Fruit fly (Drosophila melanogaster): ENCODE results near the gene Sbat.

Sbat gene

dm6 chr2L:2864601-2865000 lies 13.5 kb upstream of the Sbat start (continued):
- TF ChIP-seq Max (GFP tag; optimal IDR thresholded peaks at IDR 0.05) (no peak), HLH4C (GFP tag; IDR thresholded peaks at IDR 0.05; ENCODE audit: partially characterized antibody) (no peak), her (GFP tag; optimal IDR thresholded peaks at IDR 0.05) (no peak), CG17359 (tag; optimal IDR thresholded peaks at IDR 0.05) (peak; percentile 16), Spps (tag; optimal IDR thresholded peaks at IDR 0.05) (no peak), CG34376 (GFP tag; optimal IDR thresholded peaks at IDR 0.05) (no peak), vvl (GFP tag; IDR thresholded peaks at IDR 0.05) (peak; percentile 40; the same call in 1 of the 2 replicates), CG11723 (GFP tag; optimal IDR thresholded peaks at IDR 0.05) (peak; percentile 11), inv (GFP tag; IDR thresholded peaks at IDR 0.05; ENCODE audit: partially characterized antibody) (no peak), yki (optimal IDR thresholded peaks at IDR 0.05) (no peak), Kr (GFP tag; optimal IDR thresholded peaks at IDR 0.05) (peak; percentile 10), jumu (GFP tag; optimal IDR thresholded peaks at IDR 0.05) (no peak), ab (GFP tag; optimal IDR thresholded peaks at IDR 0.05) (no peak), jigr1 (GFP tag; IDR thresholded peaks at IDR 0.05) (no peak), prd (optimal IDR thresholded peaks at IDR 0.05) (no peak), prd (GFP tag; IDR thresholded peaks at IDR 0.05) (no peak), ato (GFP tag; IDR thresholded peaks at IDR 0.05; ENCODE audit: partially characterized antibody) (no peak), tup (GFP tag; optimal IDR thresholded peaks at IDR 0.05) (peak; percentile 17), GATAe (GFP tag; conservative IDR thresholded peaks at IDR 0.05) (no peak), ken (GFP tag; IDR thresholded peaks at IDR 0.05) (no peak), CG8924 (tag; optimal IDR thresholded peaks at IDR 0.05) (no peak), Doc3 (GFP tag; IDR thresholded peaks at IDR 0.05; ENCODE audit: partially characterized antibody) (no peak), Atf-2 (GFP tag; optimal IDR thresholded peaks at IDR 0.05) (no peak), sug (tag; optimal IDR thresholded peaks at IDR 0.05) (no peak), D19A (tag; optimal IDR thresholded peaks at IDR 0.05) (peak; percentile 34), CG7357 (GFP tag; IDR thresholded peaks at IDR 0.05) (no peak), CG16863 (GFP tag; optimal IDR thresholded peaks at IDR 0.05) (no peak), CG12071 (GFP tag; optimal IDR thresholded peaks at IDR 0.05) (peak; percentile 59), CG6813 (GFP tag; optimal IDR thresholded peaks at IDR 0.05) (peak; percentile 68), tll (GFP tag; optimal IDR thresholded peaks at IDR 0.05) (no peak), Taf1 (GFP tag; IDR thresholded peaks at IDR 0.05) (no peak), CG7839 (tag; optimal IDR thresholded peaks at IDR 0.05) (peak; percentile 2), hbn (GFP tag; IDR thresholded peaks at IDR 0.05; ENCODE audit: partially characterized antibody) (no peak), CG1024 (GFP tag; IDR thresholded peaks at IDR 0.05) (peak; percentile 67; the same call in 1 of the 2 replicates), mam (GFP tag; optimal IDR thresholded peaks at IDR 0.05) (no peak), exex (tag; optimal IDR thresholded peaks at IDR 0.05) (no peak), unc-4 (GFP tag; IDR thresholded peaks at IDR 0.05; ENCODE audit: partially characterized antibody) (no peak), crp (GFP tag; optimal IDR thresholded peaks at IDR 0.05) (no peak), PHDP (tag; optimal IDR thresholded peaks at IDR 0.05) (peak; percentile 24), CG9727 (GFP tag; optimal IDR thresholded peaks at IDR 0.05) (peak; percentile 47), Dip2 (GFP tag; IDR thresholded peaks at IDR 0.05) (no peak), chn (GFP tag; optimal IDR thresholded peaks at IDR 0.05) (no peak), CG4282 (GFP tag; optimal IDR thresholded peaks at IDR 0.05) (no peak), D (optimal IDR thresholded peaks at IDR 0.05) (no peak), D (GFP tag; optimal IDR thresholded peaks at IDR 0.05) (peak; percentile 4), klu (GFP tag; IDR thresholded peaks at IDR 0.05) (no peak), run (tag; optimal IDR thresholded peaks at IDR 0.05) (no peak), CG33557 (GFP tag; optimal IDR thresholded peaks at IDR 0.05) (peak; percentile 21), BtbVII (GFP tag; optimal IDR thresholded peaks at IDR 0.05) (peak; percentile 27), CG3281 (GFP tag; optimal IDR thresholded peaks at IDR 0.05) (peak; percentile 14), ro (GFP tag; IDR thresholded peaks at IDR 0.05) (no peak), stc (GFP tag; IDR thresholded peaks at IDR 0.05) (peak; percentile 26; the same call in 1 of the 2 replicates)
